Fruit fly (Drosophila melanogaster) whole organism, embryonic: ENCODE results near the gene Ctr1A.

ENCODE experiments used
- B-H2 ChIP-seq: fragments of 200-800 bp; sonication (Bioruptor generic); optimal IDR thresholded peaks from 2 replicates; lab custom pipeline; 2018; ENCODE audit warnings: missing biosample characterization, mild to moderate bottlenecking, missing genetic modification characterization
- CG11504 ChIP-seq: fragments of 200-800 bp; sonication (Bioruptor generic); optimal IDR thresholded peaks from 3 replicates; lab custom pipeline; 2019; ENCODE audit warnings: missing biosample characterization, mild to moderate bottlenecking, missing genetic modification characterization, moderate library complexity
- CG13123 ChIP-seq: fragments of 200-800 bp; sonication (Bioruptor generic); optimal IDR thresholded peaks from 2 replicates; lab custom pipeline; 2016; ENCODE audit warnings: missing biosample characterization, missing genetic modification characterization
- CG15514 ChIP-seq: fragments of 200-800 bp; sonication (Bioruptor generic); optimal IDR thresholded peaks from 3 replicates; lab custom pipeline; 2017; ENCODE audit warnings: missing biosample characterization, missing genetic modification characterization, mild to moderate bottlenecking, moderate library complexity, missing genetic modification reagents
- CG17359 ChIP-seq: fragments of 200-800 bp; sonication (Bioruptor generic); optimal IDR thresholded peaks from 3 replicates; lab custom pipeline; 2018; ENCODE audit warnings: missing biosample characterization, mild to moderate bottlenecking, missing genetic modification characterization, moderate library complexity
- CG18476 ChIP-seq: fragments of 200-800 bp; sonication (Bioruptor generic); optimal IDR thresholded peaks from 2 replicates; lab custom pipeline; 2016; ENCODE audit warnings: missing biosample characterization, mild to moderate bottlenecking, missing genetic modification characterization
- CG30431 ChIP-seq: fragments of 200-800 bp; sonication (Bioruptor generic); optimal IDR thresholded peaks from 2 replicates; lab custom pipeline; 2017; ENCODE audit warnings: missing biosample characterization, missing genetic modification characterization
- CG3281 ChIP-seq: fragments of 200-800 bp; sonication (Bioruptor generic); optimal IDR thresholded peaks from 3 replicates; lab custom pipeline; 2017; ENCODE audit warnings: missing biosample characterization, mild to moderate bottlenecking, missing genetic modification characterization
- CG33213 ChIP-seq: fragments of 200-800 bp; sonication (Bioruptor generic); optimal IDR thresholded peaks from 3 replicates; lab custom pipeline; 2016; ENCODE audit warnings: missing biosample characterization, missing genetic modification characterization
- CG6272 ChIP-seq: fragments of 200-800 bp; sonication (Bioruptor generic); IDR thresholded peaks from 2 replicates; pipeline ENCODE4 v1.3.6; 2022; ENCODE audit warnings: missing biosample characterization, missing genetic modification characterization
- CG7786 ChIP-seq: fragments of 200-800 bp; sonication (Bioruptor generic); optimal IDR thresholded peaks from 2 replicates; lab custom pipeline; 2016; ENCODE audit warnings: missing biosample characterization, missing genetic modification characterization
- CG9437 ChIP-seq: fragments of 200-800 bp; sonication (Bioruptor generic); optimal IDR thresholded peaks from 2 replicates; lab custom pipeline; 2018; ENCODE audit warnings: missing biosample characterization, mild to moderate bottlenecking, missing genetic modification characterization
- D19B ChIP-seq: fragments of 200-800 bp; sonication (Bioruptor generic); optimal IDR thresholded peaks from 2 replicates; lab custom pipeline; 2017; ENCODE audit warnings: missing biosample characterization, mild to moderate bottlenecking, missing genetic modification characterization
- Gug ChIP-seq: fragments of 200-800 bp; sonication (Bioruptor generic); IDR thresholded peaks from 4 replicates; pipeline ENCODE4 v1.3.6; 2022; ENCODE audit warnings: missing biosample characterization, missing genetic modification characterization
- HLH4C ChIP-seq: fragments of 200-800 bp; sonication (Bioruptor generic); IDR thresholded peaks from 3 replicates; pipeline ENCODE4 v1.3.6; 2022; ENCODE audit warnings: missing biosample characterization, missing genetic modification characterization; ENCODE audit not compliant: partially characterized antibody
- Hmr ChIP-seq: fragments of 200-800 bp; sonication (Bioruptor generic); optimal IDR thresholded peaks from 3 replicates; lab custom pipeline; 2017; ENCODE audit warnings: mild to moderate bottlenecking, missing biosample characterization, missing genetic modification reagents, missing genetic modification characterization
- Hsf ChIP-seq: fragments of 200-800 bp; sonication (Bioruptor generic); optimal IDR thresholded peaks from 3 replicates; lab custom pipeline; 2016; ENCODE audit warnings: missing biosample characterization, missing genetic modification characterization
- Lhr ChIP-seq: fragments of 200-800 bp; sonication (Bioruptor generic); optimal IDR thresholded peaks from 3 replicates; lab custom pipeline; 2017; ENCODE audit warnings: mild to moderate bottlenecking, missing biosample characterization, missing genetic modification reagents, missing genetic modification characterization
- Med ChIP-seq: fragments of 200-800 bp; sonication (Bioruptor generic); peaks from one replicate; lab custom pipeline; 2016; ENCODE audit warnings: missing biosample characterization, missing genetic modification characterization, mild to moderate bottlenecking, inconsistent platforms, moderate library complexity
- Meics ChIP-seq: fragments of 200-800 bp; sonication (Bioruptor generic); optimal IDR thresholded peaks from 2 replicates; lab custom pipeline; 2017; ENCODE audit warnings: missing biosample characterization, mild to moderate bottlenecking, missing genetic modification characterization
- Nf-YA ChIP-seq: fragments of 200-800 bp; sonication (Bioruptor generic); IDR thresholded peaks from 2 replicates; pipeline ENCODE4 v1.3.6; 2022; ENCODE audit warnings: missing biosample characterization, missing genetic modification characterization
- Sry-β ChIP-seq: fragments of 200-800 bp; sonication (Bioruptor generic); optimal IDR thresholded peaks from 2 replicates; lab custom pipeline; 2018; ENCODE audit warnings: missing biosample characterization, mild to moderate bottlenecking, missing genetic modification characterization, moderate library complexity
- Trl ChIP-seq, 3 experiments: fragments of >200 bp in 2 of 3; fragments of 200-800 bp in 1 of 3; sonication (Bioruptor generic) in 1 of 3; optimal IDR thresholded peaks; 2 replicates in 1 of 3; 3 replicates in 2 of 3; lab custom pipeline; 2016 to 2017; ENCODE audit warnings: missing biosample characterization in 1 of 3, missing genetic modification characterization in 1 of 3
- Xrp1 ChIP-seq: fragments of 200-800 bp; sonication (Bioruptor generic); IDR thresholded peaks from 2 replicates; pipeline ENCODE4 v1.3.6; 2022; ENCODE audit warnings: missing biosample characterization, missing genetic modification characterization
- abd-A ChIP-seq: fragments of 200-800 bp; sonication (Bioruptor generic); optimal IDR thresholded peaks from 3 replicates; lab custom pipeline; 2019; ENCODE audit warnings: missing biosample characterization, mild to moderate bottlenecking, missing genetic modification characterization, moderate library complexity
- bsh ChIP-seq, 2 experiments: fragments of 200-800 bp; sonication (Bioruptor generic); optimal IDR thresholded peaks; 2 replicates each; lab custom pipeline; 2017 to 2018; ENCODE audit warnings: mild to moderate bottlenecking in 2 of 2, missing biosample characterization in 2 of 2, missing genetic modification characterization in 2 of 2, moderate library complexity in 1 of 2
- cato ChIP-seq: fragments of 200-800 bp; sonication (Bioruptor generic); optimal IDR thresholded peaks from 2 replicates; lab custom pipeline; 2016; ENCODE audit warnings: missing biosample characterization, missing genetic modification characterization, borderline replicate concordance
- chm ChIP-seq: fragments of 200-800 bp; sonication (Bioruptor generic); IDR thresholded peaks from 2 replicates; pipeline ENCODE4 v1.3.6; 2022; ENCODE audit warnings: missing biosample characterization, missing genetic modification characterization
- crol ChIP-seq: fragments of 200-800 bp; sonication (Bioruptor generic); IDR thresholded peaks from 2 replicates; pipeline ENCODE4 v1.3.6; 2022; ENCODE audit warnings: missing biosample characterization, missing genetic modification characterization
- dpn ChIP-seq, 2 experiments: fragments of 200-800 bp; sonication (Bioruptor generic); optimal IDR thresholded peaks; 3 replicates each; lab custom pipeline; 2016; ENCODE audit warnings: missing biosample characterization in 2 of 2, missing genetic modification characterization in 2 of 2
- fru ChIP-seq: fragments of >200 bp; optimal IDR thresholded peaks from 2 replicates; lab custom pipeline; 2017
- gro ChIP-seq: fragments of 200-800 bp; sonication (Bioruptor generic); optimal IDR thresholded peaks from 2 replicates; lab custom pipeline; 2016; ENCODE audit warnings: missing biosample characterization, missing genetic modification characterization
- gsb ChIP-seq: fragments of 200-800 bp; sonication (Bioruptor generic); IDR thresholded peaks from 2 replicates; pipeline ENCODE4 v1.3.6; 2022; ENCODE audit warnings: missing biosample characterization, missing genetic modification characterization
- kah ChIP-seq: fragments of 200-800 bp; sonication (Bioruptor generic); optimal IDR thresholded peaks from 2 replicates; lab custom pipeline; 2018; ENCODE audit warnings: missing biosample characterization, mild to moderate bottlenecking, missing genetic modification characterization
- odd ChIP-seq: fragments of 200-800 bp; sonication (Bioruptor generic); optimal IDR thresholded peaks from 2 replicates; lab custom pipeline; 2017; ENCODE audit warnings: missing biosample characterization, mild to moderate bottlenecking, missing genetic modification characterization
- pfk ChIP-seq: fragments of 200-800 bp; sonication (Bioruptor generic); optimal IDR thresholded peaks from 2 replicates; lab custom pipeline; 2018; ENCODE audit warnings: missing biosample characterization, mild to moderate bottlenecking, missing genetic modification characterization, moderate library complexity
- pros ChIP-seq: fragments of 200-800 bp; sonication (Bioruptor generic); optimal IDR thresholded peaks from 3 replicates; lab custom pipeline; 2019; ENCODE audit warnings: missing biosample characterization, mild to moderate bottlenecking, missing genetic modification characterization, moderate library complexity
- scrt ChIP-seq: fragments of 200-800 bp; sonication (Bioruptor generic); optimal IDR thresholded peaks from 2 replicates; lab custom pipeline; 2018; ENCODE audit warnings: missing biosample characterization, mild to moderate bottlenecking, missing genetic modification characterization, moderate library complexity
- sens ChIP-seq: fragments of 200-800 bp; sonication (Bioruptor generic); peaks from one replicate; lab custom pipeline; 2016; ENCODE audit warnings: missing biosample characterization, missing genetic modification characterization
- seq ChIP-seq: fragments of 200-800 bp; sonication (Bioruptor generic); IDR thresholded peaks from 2 replicates; pipeline ENCODE4 v1.3.6; 2022; ENCODE audit warnings: missing biosample characterization, missing genetic modification characterization
- shn ChIP-seq: fragments of 200-800 bp; sonication (Bioruptor generic); optimal IDR thresholded peaks from 3 replicates; lab custom pipeline; 2016; ENCODE audit warnings: missing biosample characterization, missing genetic modification characterization
- sima ChIP-seq: fragments of 200-800 bp; sonication (Bioruptor generic); optimal IDR thresholded peaks from 2 replicates; lab custom pipeline; 2016; ENCODE audit warnings: missing biosample characterization, missing genetic modification characterization
- slp2 ChIP-seq: fragments of 200-800 bp; sonication (Bioruptor generic); optimal IDR thresholded peaks from 2 replicates; lab custom pipeline; 2016; ENCODE audit warnings: missing biosample characterization, missing genetic modification characterization
- so ChIP-seq: fragments of 200-800 bp; sonication (Bioruptor generic); IDR thresholded peaks from 3 replicates; pipeline ENCODE4 v1.3.6; 2022; ENCODE audit warnings: missing biosample characterization, missing genetic modification characterization
- zen2 ChIP-seq: fragments of 200-800 bp; sonication (Bioruptor generic); IDR thresholded peaks from 3 replicates; pipeline ENCODE4 v1.3.6; 2022; ENCODE audit warnings: missing biosample characterization, missing genetic modification characterization; ENCODE audit not compliant: partially characterized antibody

Gene Ctr1A

dm6 chrX:6708580-6709199, 47.2 kb downstream of the Ctr1A start (continued):
- no peak for TF ChIP-seq Hsf (GFP tag; lab: Kevin White, UChicago)
- peak; percentile 22 for TF ChIP-seq CG15514 (GFP tag; lab: Kevin White, UChicago)
- no peak for TF ChIP-seq cato (GFP tag; lab: Kevin White, UChicago)
- no peak for TF ChIP-seq so (GFP tag; lab: Robert Waterston, UW)
- TF ChIP-seq Sry-β (GFP tag; lab: Kevin White, UChicago): no peak
- no peak for TF ChIP-seq dpn (GFP tag; optimal IDR thresholded peaks at IDR 0.05; lab: Kevin White, UChicago)
- no peak for TF ChIP-seq slp2
- no peak for TF ChIP-seq CG7786 (GFP tag; lab: Kevin White, UChicago)
- no peak for TF ChIP-seq Hmr
- TF ChIP-seq HLH4C (GFP tag; lab: Robert Waterston, UW): peak; percentile 45; the same call in 1 of the 3 replicates
- TF ChIP-seq fru (lab: Kevin White, UChicago): no peak
- TF ChIP-seq zen2 (GFP tag; lab: Robert Waterston, UW): no peak
- peak; percentile 33 for TF ChIP-seq abd-A (tag; lab: Kevin White, UChicago)
- no peak for TF ChIP-seq sima (GFP tag; lab: Kevin White, UChicago)
- TF ChIP-seq Xrp1 (GFP tag; lab: Robert Waterston, UW): no peak
- TF ChIP-seq CG6272: no peak
- no peak for TF ChIP-seq gro (GFP tag; lab: Kevin White, UChicago)
- TF ChIP-seq crol: peak; percentile 60
- TF ChIP-seq CG11504 (tag; lab: Kevin White, UChicago): no peak
- TF ChIP-seq Meics (GFP tag; lab: Kevin White, UChicago): no peak
- TF ChIP-seq CG17359 (tag; lab: Kevin White, UChicago): no peak
- no peak for TF ChIP-seq Nf-YA
- no peak for TF ChIP-seq CG9437 (GFP tag; lab: Kevin White, UChicago)
- TF ChIP-seq bsh (GFP tag; optimal IDR thresholded peaks at IDR 0.05; lab: Kevin White, UChicago): no peak
- TF ChIP-seq Lhr (GFP tag; lab: Kevin White, UChicago): no peak
- TF ChIP-seq odd (GFP tag; lab: Kevin White, UChicago): no peak
- TF ChIP-seq gsb (GFP tag; lab: Robert Waterston, UW): no peak
- TF ChIP-seq Med (GFP tag; lab: Kevin White, UChicago): peak; percentile 66
- no peak for TF ChIP-seq CG13123 (GFP tag; lab: Kevin White, UChicago)
- TF ChIP-seq B-H2 (GFP tag; lab: Kevin White, UChicago): peak; percentile 24

dm6 chrX:6709252-6710037, 48.0 kb downstream of the Ctr1A start:
- TF ChIP-seq Trl (optimal IDR thresholded peaks at IDR 0.05; lab: Kevin White, UChicago): peak; percentile 48 to 50
- no peak for TF ChIP-seq Trl (GFP tag; optimal IDR thresholded peaks at IDR 0.05; lab: Kevin White, UChicago)
- TF ChIP-seq CG30431 (GFP tag; lab: Kevin White, UChicago): no peak
- TF ChIP-seq CG33213 (GFP tag; lab: Kevin White, UChicago): no peak
- TF ChIP-seq seq (GFP tag; lab: Robert Waterston, UW): no peak
- peak; percentile 32 for TF ChIP-seq Med (GFP tag; lab: Kevin White, UChicago)
- no peak for TF ChIP-seq D19B (GFP tag; lab: Kevin White, UChicago)
- peak; percentile 95 for TF ChIP-seq pfk (GFP tag; lab: Kevin White, UChicago)
- no peak for TF ChIP-seq pros (GFP tag; lab: Kevin White, UChicago)
- TF ChIP-seq CG3281 (GFP tag; lab: Kevin White, UChicago): no peak
- peak; percentile 22 for TF ChIP-seq scrt (GFP tag; lab: Kevin White, UChicago)
- peak; percentile 74 for TF ChIP-seq kah
- no peak for TF ChIP-seq CG18476 (GFP tag; lab: Kevin White, UChicago)
- TF ChIP-seq chm (GFP tag; lab: Robert Waterston, UW): 0 out of 2 replicates have a peak, but pooled peaks have one; percentile 10
- no peak for TF ChIP-seq shn (GFP tag; lab: Kevin White, UChicago)
- peak; percentile 64 for TF ChIP-seq sens (GFP tag; lab: Kevin White, UChicago)
- no peak for TF ChIP-seq Gug
